Worm (Caenorhabditis elegans): Measurements from ENCODE around the gene ndua-7.

DNA sequence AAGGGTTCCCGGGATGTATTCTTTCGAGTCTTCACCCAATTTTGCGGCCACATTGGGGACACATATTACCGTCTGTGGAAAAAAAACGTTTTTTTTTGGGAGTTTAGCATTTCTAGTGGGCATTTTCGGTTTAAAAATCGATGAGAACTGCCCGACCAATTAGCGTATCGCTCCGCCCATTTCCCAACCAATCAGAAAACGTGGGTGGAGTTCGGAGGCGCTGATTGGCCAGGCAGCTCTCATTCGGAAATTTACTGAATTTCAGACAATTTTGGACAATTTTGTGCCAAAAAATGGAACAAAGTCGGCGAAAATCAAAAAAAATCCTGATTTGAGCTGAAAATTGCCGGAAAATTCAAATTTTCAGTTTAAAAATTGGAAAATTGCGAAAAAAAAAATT is 47.8 kb downstream of the ndua-7 start:
- TF ChIP-seq flt-1 (GFP tag; IDR thresholded peaks at IDR 0.05) (no peak), pes-1 (GFP tag; IDR thresholded peaks at IDR 0.05) (no peak), sea-1 (GFP tag; conservative IDR thresholded peaks at IDR 0.05) (no peak)

All from whole organism, early embryonic.